Fruit fly (Drosophila melanogaster) whole organism, embryonic: ENCODE results near the gene CG43350.

ENCODE experiments used
- CG10147 ChIP-seq: fragments of 200-800 bp; sonication (Bioruptor generic); optimal IDR thresholded peaks from 2 replicates; lab custom pipeline; 2019; ENCODE audit warnings: missing biosample characterization, mild to moderate bottlenecking, missing genetic modification characterization, moderate library complexity
- CG1024 ChIP-seq: fragments of 200-800 bp; sonication (Bioruptor generic); IDR thresholded peaks from 2 replicates; pipeline ENCODE4 v1.3.6; 2022; ENCODE audit warnings: missing biosample characterization, missing genetic modification characterization
- CG11504 ChIP-seq: fragments of 200-800 bp; sonication (Bioruptor generic); optimal IDR thresholded peaks from 3 replicates; lab custom pipeline; 2019; ENCODE audit warnings: missing biosample characterization, mild to moderate bottlenecking, missing genetic modification characterization, moderate library complexity
- CG11560 ChIP-seq: fragments of 200-800 bp; sonication (Bioruptor generic); IDR thresholded peaks from 3 replicates; pipeline ENCODE4 v1.3.6; 2022; ENCODE audit warnings: missing biosample characterization, missing genetic modification characterization
- CG1233 ChIP-seq: fragments of 200-800 bp; sonication (Bioruptor generic); optimal IDR thresholded peaks from 4 replicates; lab custom pipeline; 2018; ENCODE audit warnings: missing biosample characterization, mild to moderate bottlenecking, missing genetic modification characterization
- CG13123 ChIP-seq: fragments of 200-800 bp; sonication (Bioruptor generic); optimal IDR thresholded peaks from 2 replicates; lab custom pipeline; 2016; ENCODE audit warnings: missing biosample characterization, missing genetic modification characterization
- CG14441 ChIP-seq: fragments of 200-800 bp; sonication (Bioruptor generic); IDR thresholded peaks from 2 replicates; pipeline ENCODE4 v1.3.6; 2022; ENCODE audit warnings: missing biosample characterization, missing genetic modification characterization
- CG16863 ChIP-seq: fragments of 200-800 bp; sonication (Bioruptor generic); optimal IDR thresholded peaks from 3 replicates; lab custom pipeline; 2016; ENCODE audit warnings: missing biosample characterization, missing genetic modification characterization
- CG18011 ChIP-seq: fragments of 200-800 bp; sonication (Bioruptor generic); optimal IDR thresholded peaks from 2 replicates; lab custom pipeline; 2017; ENCODE audit warnings: missing biosample characterization, missing genetic modification characterization, mild to moderate bottlenecking, moderate library complexity, missing genotype
- CG2120 ChIP-seq: fragments of 200-800 bp; sonication (Bioruptor generic); optimal IDR thresholded peaks from 3 replicates; lab custom pipeline; 2016; ENCODE audit warnings: missing biosample characterization, missing genetic modification characterization
- CG2202 ChIP-seq: fragments of 200-800 bp; sonication (Bioruptor generic); optimal IDR thresholded peaks from 2 replicates; lab custom pipeline; 2018; ENCODE audit warnings: missing biosample characterization, mild to moderate bottlenecking, missing genetic modification characterization
- CG2889 ChIP-seq: fragments of 200-800 bp; sonication (Bioruptor generic); IDR thresholded peaks from 3 replicates; pipeline ENCODE4 v1.3.6; 2022; ENCODE audit warnings: missing biosample characterization, missing genetic modification characterization
- CG31441 ChIP-seq: fragments of 200-800 bp; sonication (Bioruptor generic); IDR thresholded peaks from 2 replicates; pipeline ENCODE4 v1.3.6; 2022; ENCODE audit warnings: missing biosample characterization, missing genetic modification characterization
- CG6175 ChIP-seq: fragments of 200-800 bp; sonication (Bioruptor generic); IDR thresholded peaks from 3 replicates; pipeline ENCODE4 v1.3.6; 2022; ENCODE audit warnings: missing biosample characterization, missing genetic modification characterization
- CG6689 ChIP-seq: fragments of 200-800 bp; sonication (Bioruptor generic); IDR thresholded peaks from 2 replicates; pipeline ENCODE4 v1.3.6; 2022; ENCODE audit warnings: missing biosample characterization, missing genetic modification characterization
- CG7745 ChIP-seq: fragments of 200-800 bp; sonication (Bioruptor generic); optimal IDR thresholded peaks from 2 replicates; lab custom pipeline; 2018; ENCODE audit warnings: missing biosample characterization, mild to moderate bottlenecking, missing genetic modification characterization, moderate library complexity
- CG7963 ChIP-seq: fragments of 200-800 bp; sonication (Bioruptor generic); IDR thresholded peaks from 3 replicates; pipeline ENCODE4 v1.3.6; 2022; ENCODE audit warnings: missing biosample characterization, missing genetic modification characterization; ENCODE audit not compliant: partially characterized antibody
- CG8290 ChIP-seq, 3 experiments: fragments of 200-800 bp; sonication (Bioruptor generic); optimal IDR thresholded peaks; 2 replicates each; lab custom pipeline; 2016 to 2019; ENCODE audit warnings: missing biosample characterization in 3 of 3, missing genetic modification characterization in 3 of 3, mild to moderate bottlenecking in 2 of 3, moderate library complexity in 1 of 3
- CG9437 ChIP-seq: fragments of 200-800 bp; sonication (Bioruptor generic); optimal IDR thresholded peaks from 2 replicates; lab custom pipeline; 2018; ENCODE audit warnings: missing biosample characterization, mild to moderate bottlenecking, missing genetic modification characterization
- CG9609 ChIP-seq: fragments of 200-800 bp; sonication (Bioruptor generic); optimal IDR thresholded peaks from 3 replicates; lab custom pipeline; 2016; ENCODE audit warnings: missing biosample characterization, missing genetic modification characterization
- CG9817 ChIP-seq: fragments of 200-800 bp; sonication (Bioruptor generic); optimal IDR thresholded peaks from 2 replicates; lab custom pipeline; 2018; ENCODE audit warnings: missing biosample characterization, mild to moderate bottlenecking, missing genetic modification characterization, moderate library complexity
- Dad ChIP-seq: fragments of 200-800 bp; sonication (Bioruptor generic); optimal IDR thresholded peaks from 3 replicates; lab custom pipeline; 2016; ENCODE audit warnings: missing biosample characterization, missing genetic modification characterization
- Deaf1 ChIP-seq: fragments of 200-800 bp; optimal IDR thresholded peaks from 3 replicates; lab custom pipeline; 2019; ENCODE audit warnings: missing biosample characterization, mild to moderate bottlenecking, missing genetic modification characterization, moderate library complexity
- Dek ChIP-seq: fragments of 200-800 bp; sonication (Bioruptor generic); optimal IDR thresholded peaks from 3 replicates; lab custom pipeline; 2019; ENCODE audit warnings: missing biosample characterization, mild to moderate bottlenecking, missing genetic modification characterization, moderate library complexity
- Gug ChIP-seq: fragments of 200-800 bp; sonication (Bioruptor generic); IDR thresholded peaks from 4 replicates; pipeline ENCODE4 v1.3.6; 2022; ENCODE audit warnings: missing biosample characterization, missing genetic modification characterization
- HLH3B ChIP-seq: fragments of 200-800 bp; sonication (Bioruptor generic); IDR thresholded peaks from 2 replicates; pipeline ENCODE4 v1.3.6; 2022; ENCODE audit warnings: missing biosample characterization, missing genetic modification characterization
- Lhr ChIP-seq: fragments of 200-800 bp; sonication (Bioruptor generic); optimal IDR thresholded peaks from 3 replicates; lab custom pipeline; 2017; ENCODE audit warnings: mild to moderate bottlenecking, missing biosample characterization, missing genetic modification reagents, missing genetic modification characterization
- Med ChIP-seq: fragments of 200-800 bp; sonication (Bioruptor generic); peaks from one replicate; lab custom pipeline; 2016; ENCODE audit warnings: missing biosample characterization, missing genetic modification characterization, mild to moderate bottlenecking, inconsistent platforms, moderate library complexity
- NfI ChIP-seq: fragments of 200-800 bp; sonication (Bioruptor generic); optimal IDR thresholded peaks from 3 replicates; lab custom pipeline; 2018; ENCODE audit warnings: missing biosample characterization, mild to moderate bottlenecking, missing genetic modification characterization, moderate library complexity
- Opbp ChIP-seq: fragments of 200-800 bp; sonication (Bioruptor generic); IDR thresholded peaks from 3 replicates; pipeline ENCODE4 v1.3.6; 2022; ENCODE audit warnings: missing biosample characterization, missing genetic modification characterization; ENCODE audit not compliant: partially characterized antibody
- Ptx1 ChIP-seq: fragments of 200-800 bp; sonication (Bioruptor generic); IDR thresholded peaks from 2 replicates; pipeline ENCODE4 v1.3.6; 2022; ENCODE audit warnings: missing biosample characterization, missing genetic modification characterization
- Rfx ChIP-seq: fragments of 200-800 bp; sonication (Bioruptor generic); IDR thresholded peaks from 2 replicates; pipeline ENCODE4 v1.3.6; 2022; ENCODE audit warnings: missing biosample characterization, missing genetic modification characterization
- Side ChIP-seq: fragments of 200-800 bp; sonication (Bioruptor generic); optimal IDR thresholded peaks from 2 replicates; lab custom pipeline; 2016; ENCODE audit warnings: missing biosample characterization, missing genetic modification characterization
- Sry-β ChIP-seq: fragments of 200-800 bp; sonication (Bioruptor generic); optimal IDR thresholded peaks from 2 replicates; lab custom pipeline; 2018; ENCODE audit warnings: missing biosample characterization, mild to moderate bottlenecking, missing genetic modification characterization, moderate library complexity
- Ssrp ChIP-seq: fragments of 200-800 bp; sonication (Bioruptor generic); optimal IDR thresholded peaks from 2 replicates; lab custom pipeline; 2018; ENCODE audit warnings: missing biosample characterization, mild to moderate bottlenecking, missing genetic modification characterization, moderate library complexity
- ci ChIP-seq: fragments of 200-800 bp; sonication (Bioruptor generic); IDR thresholded peaks from 3 replicates; pipeline ENCODE4 v1.3.6; 2022; ENCODE audit warnings: missing biosample characterization, missing genetic modification characterization
- disco-r ChIP-seq: fragments of 200-800 bp; sonication (Bioruptor generic); optimal IDR thresholded peaks from 2 replicates; lab custom pipeline; 2016; ENCODE audit warnings: missing biosample characterization, missing genetic modification characterization
- en ChIP-seq: fragments of 200-800 bp; sonication (Bioruptor generic); optimal IDR thresholded peaks from 2 replicates; lab custom pipeline; 2016; ENCODE audit warnings: missing biosample characterization, missing genetic modification characterization
- gem ChIP-seq: fragments of 200-800 bp; sonication (Bioruptor generic); optimal IDR thresholded peaks from 2 replicates; lab custom pipeline; 2019; ENCODE audit warnings: missing biosample characterization, mild to moderate bottlenecking, missing genetic modification characterization, moderate library complexity
- her ChIP-seq: fragments of 200-800 bp; sonication (Bioruptor generic); optimal IDR thresholded peaks from 2 replicates; lab custom pipeline; 2016; ENCODE audit warnings: missing biosample characterization, missing genetic modification characterization
- insv ChIP-seq, 2 experiments: fragments of 200-800 bp; sonication (Bioruptor generic); optimal IDR thresholded peaks; 3 replicates each; lab custom pipeline; 2016 to 2018; ENCODE audit warnings: missing biosample characterization in 2 of 2, missing genetic modification characterization in 2 of 2
- kah ChIP-seq: fragments of 200-800 bp; sonication (Bioruptor generic); optimal IDR thresholded peaks from 2 replicates; lab custom pipeline; 2018; ENCODE audit warnings: missing biosample characterization, mild to moderate bottlenecking, missing genetic modification characterization
- ken ChIP-seq: fragments of 200-800 bp; sonication (Bioruptor generic); IDR thresholded peaks from 3 replicates; pipeline ENCODE4 v1.3.6; 2022; ENCODE audit warnings: missing biosample characterization, missing genetic modification characterization
- mam ChIP-seq: fragments of 200-800 bp; sonication (Bioruptor generic); optimal IDR thresholded peaks from 3 replicates; lab custom pipeline; 2016; ENCODE audit warnings: missing biosample characterization, missing genetic modification characterization
- pb ChIP-seq: fragments of 200-800 bp; sonication (Bioruptor generic); optimal IDR thresholded peaks from 3 replicates; lab custom pipeline; 2016; ENCODE audit warnings: missing biosample characterization, missing genetic modification characterization
- repo ChIP-seq: fragments of 200-800 bp; sonication (Bioruptor generic); optimal IDR thresholded peaks from 2 replicates; lab custom pipeline; 2016; ENCODE audit warnings: missing biosample characterization, missing genetic modification characterization
- tin ChIP-seq: fragments of 200-800 bp; sonication (Bioruptor generic); optimal IDR thresholded peaks from 3 replicates; lab custom pipeline; 2016; ENCODE audit warnings: missing biosample characterization, missing genetic modification characterization
- trh ChIP-seq: fragments of 200-800 bp; sonication (Bioruptor generic); optimal IDR thresholded peaks from 2 replicates; lab custom pipeline; 2016; ENCODE audit warnings: missing biosample characterization, missing genetic modification characterization
- tx ChIP-seq: fragments of 200-800 bp; sonication (Bioruptor generic); optimal IDR thresholded peaks from 2 replicates; lab custom pipeline; 2016; ENCODE audit warnings: missing biosample characterization, missing genetic modification characterization
- unc-4 ChIP-seq: fragments of 200-800 bp; sonication (Bioruptor generic); IDR thresholded peaks from 2 replicates; pipeline ENCODE4 v1.3.6; 2022; ENCODE audit warnings: missing biosample characterization, missing genetic modification characterization; ENCODE audit not compliant: partially characterized antibody
- yki ChIP-seq: fragments of >200 bp; optimal IDR thresholded peaks from 3 replicates; lab custom pipeline; 2018

The CG43350 gene

dm6 chr2L:9387240-9387672, 37.9 kb downstream of the CG43350 start, which contains the start of gene Aldh (continued):
- TF ChIP-seq CG2202 (tag; lab: Kevin White, UChicago) (no peak), tx (GFP tag; lab: Kevin White, UChicago) (no peak), CG11504 (tag; lab: Kevin White, UChicago) (no peak), NfI (GFP tag; lab: Kevin White, UChicago) (peak; percentile 18), Side (GFP tag; lab: Kevin White, UChicago) (no peak), gem (peak; percentile 63), CG2889 (GFP tag; lab: Robert Waterston, UW) (no peak), tin (GFP tag; lab: Kevin White, UChicago) (no peak), ken (no peak), repo (GFP tag; lab: Kevin White, UChicago) (no peak), insv (GFP tag; optimal IDR thresholded peaks at IDR 0.05; lab: Kevin White, UChicago) (no peak), CG8290 (GFP tag; optimal IDR thresholded peaks at IDR 0.05; lab: Kevin White, UChicago) (no peak), CG8290 (tag; optimal IDR thresholded peaks at IDR 0.05; lab: Kevin White, UChicago) (peak in 1 of 2 experiments; percentile 12), disco-r (GFP tag; lab: Kevin White, UChicago) (no peak), Rfx (peak; percentile 80), CG9609 (no peak), Dek (tag; lab: Kevin White, UChicago) (peak; percentile 56), ci (no peak), CG2120 (GFP tag; lab: Kevin White, UChicago) (peak; percentile 52), CG31441 (GFP tag; lab: Robert Waterston, UW) (0 out of 2 replicates have a peak, but pooled peaks have one; percentile 25), Sry-β (GFP tag; lab: Kevin White, UChicago) (peak; percentile 80), CG7745 (tag; lab: Kevin White, UChicago) (no peak), CG10147 (GFP tag; lab: Kevin White, UChicago) (peak; percentile 49), Deaf1 (tag; lab: Kevin White, UChicago) (no peak), Ptx1 (GFP tag; lab: Robert Waterston, UW) (peak; percentile 53; the same call in 1 of the 2 replicates), CG16863 (GFP tag; lab: Kevin White, UChicago) (no peak), unc-4 (GFP tag; lab: Robert Waterston, UW) (no peak), CG7963 (GFP tag; lab: Robert Waterston, UW) (no peak), Gug (GFP tag; lab: Robert Waterston, UW) (peak; percentile 30; the same call in 1 of the 4 replicates), Ssrp (no peak), CG1233 (peak; percentile 11), mam (GFP tag; lab: Kevin White, UChicago) (no peak), CG6175 (GFP tag; lab: Robert Waterston, UW) (0 out of 3 replicates have a peak, but pooled peaks have one; percentile 34), HLH3B (GFP tag; lab: Robert Waterston, UW) (no peak), pb (no peak), Lhr (GFP tag; lab: Kevin White, UChicago) (no peak), Med (GFP tag; lab: Kevin White, UChicago) (no peak), kah (no peak), yki (lab: Kevin White, UChicago) (no peak), en (no peak), CG1024 (no peak), CG13123 (GFP tag; lab: Kevin White, UChicago) (no peak), her (GFP tag; lab: Kevin White, UChicago) (no peak), CG9437 (peak; percentile 14), CG6689 (GFP tag; lab: Robert Waterston, UW) (peak; percentile 40), CG11560 (no peak), Dad (GFP tag; lab: Kevin White, UChicago) (no peak), trh (GFP tag; lab: Kevin White, UChicago) (no peak), Opbp (no peak), CG9817 (peak; percentile 44), CG18011 (GFP tag; lab: Kevin White, UChicago) (no peak), CG14441 (GFP tag; lab: Robert Waterston, UW) (no peak)
